Fruit fly (Drosophila melanogaster) whole organism, embryonic: ENCODE measurements around the gene Scgbeta.
A peak's percentile ranks its signal among the peaks of the same experiment; 100 is the strongest.

ENCODE experiments used
- Bgb ChIP-seq: fragments of 200-800 bp; sonication (Bioruptor generic); IDR thresholded peaks from 2 replicates; pipeline ENCODE4 v1.3.6; 2022; ENCODE audit warnings: missing biosample characterization, missing genetic modification characterization; ENCODE audit not compliant: partially characterized antibody
- CG10321 ChIP-seq: fragments of 200-800 bp; sonication (Bioruptor generic); IDR thresholded peaks from 2 replicates; pipeline ENCODE4 v1.3.6; 2022; ENCODE audit warnings: missing biosample characterization, missing genetic modification characterization
- CG10654 ChIP-seq: fragments of 200-800 bp; sonication (Bioruptor generic); optimal IDR thresholded peaks from 2 replicates; lab custom pipeline; 2016; ENCODE audit warnings: missing biosample characterization, missing genetic modification characterization
- CG11085 ChIP-seq: fragments of 200-800 bp; sonication (Bioruptor generic); IDR thresholded peaks from 2 replicates; pipeline ENCODE4 v1.3.6; 2022; ENCODE audit warnings: missing biosample characterization, missing genetic modification characterization
- CG11093 ChIP-seq: fragments of 200-800 bp; sonication (Bioruptor generic); IDR thresholded peaks from 3 replicates; pipeline ENCODE4 v1.3.6; 2022; ENCODE audit warnings: missing biosample characterization, missing genetic modification characterization
- CG12391 ChIP-seq: fragments of 200-800 bp; sonication (Bioruptor generic); optimal IDR thresholded peaks from 3 replicates; lab custom pipeline; 2018; ENCODE audit warnings: missing biosample characterization, mild to moderate bottlenecking, missing genetic modification characterization, moderate library complexity
- CG13424 ChIP-seq: fragments of 200-800 bp; sonication (Bioruptor generic); optimal IDR thresholded peaks from 2 replicates; lab custom pipeline; 2019; ENCODE audit warnings: missing biosample characterization, mild to moderate bottlenecking, missing genetic modification characterization, moderate library complexity
- CG15514 ChIP-seq: fragments of 200-800 bp; sonication (Bioruptor generic); optimal IDR thresholded peaks from 3 replicates; lab custom pipeline; 2017; ENCODE audit warnings: missing biosample characterization, missing genetic modification characterization, mild to moderate bottlenecking, moderate library complexity, missing genetic modification reagents
- CG16779 ChIP-seq: fragments of 200-800 bp; sonication (Bioruptor generic); IDR thresholded peaks from 2 replicates; pipeline ENCODE4 v1.3.6; 2022; ENCODE audit warnings: missing biosample characterization, missing genetic modification characterization
- CG17568 ChIP-seq: fragments of 200-800 bp; sonication (Bioruptor generic); optimal IDR thresholded peaks from 2 replicates; lab custom pipeline; 2018; ENCODE audit warnings: missing biosample characterization, mild to moderate bottlenecking, missing genetic modification characterization, moderate library complexity
- CG30020 ChIP-seq: fragments of 200-800 bp; optimal IDR thresholded peaks from 2 replicates; lab custom pipeline; 2019; ENCODE audit warnings: missing biosample characterization, mild to moderate bottlenecking, missing genetic modification characterization, moderate library complexity
- CG32532 ChIP-seq: fragments of 200-800 bp; sonication (Bioruptor generic); IDR thresholded peaks from 2 replicates; pipeline ENCODE4 v1.3.6; 2022; ENCODE audit warnings: missing biosample characterization, missing genetic modification characterization
- CG33557 ChIP-seq: fragments of 200-800 bp; sonication (Bioruptor generic); optimal IDR thresholded peaks from 2 replicates; lab custom pipeline; 2019; ENCODE audit warnings: missing biosample characterization, mild to moderate bottlenecking, missing genetic modification characterization, moderate library complexity
- CG3726 ChIP-seq: fragments of 200-800 bp; sonication (Bioruptor generic); IDR thresholded peaks from 3 replicates; pipeline ENCODE4, ENCODE4 v1.3.6; 2022; ENCODE audit warnings: missing biosample characterization, missing genetic modification characterization
- CG4707 ChIP-seq: fragments of 200-800 bp; sonication (Bioruptor generic); optimal IDR thresholded peaks from 2 replicates; lab custom pipeline; 2018; ENCODE audit warnings: missing biosample characterization, mild to moderate bottlenecking, missing genetic modification characterization, moderate library complexity
- CG5245 ChIP-seq: fragments of 200-800 bp; sonication (Bioruptor generic); optimal IDR thresholded peaks from 3 replicates; lab custom pipeline; 2016; ENCODE audit warnings: missing biosample characterization, missing genetic modification characterization
- CG6765 ChIP-seq: fragments of 200-800 bp; sonication (Bioruptor generic); optimal IDR thresholded peaks from 3 replicates; lab custom pipeline; 2017; ENCODE audit warnings: missing biosample characterization, mild to moderate bottlenecking, missing genetic modification characterization
- CG8290 ChIP-seq, 3 experiments: fragments of 200-800 bp; sonication (Bioruptor generic); optimal IDR thresholded peaks; 2 replicates each; lab custom pipeline; 2016 to 2019; ENCODE audit warnings: missing biosample characterization in 3 of 3, missing genetic modification characterization in 3 of 3, mild to moderate bottlenecking in 2 of 3, moderate library complexity in 1 of 3
- CkIIα-i1 ChIP-seq: fragments of 200-800 bp; sonication (Bioruptor generic); IDR thresholded peaks from 2 replicates; pipeline ENCODE4 v1.3.6; 2022; ENCODE audit warnings: missing biosample characterization, missing genetic modification characterization
- E2f2 ChIP-seq: fragments of 200-800 bp; sonication (Bioruptor generic); IDR thresholded peaks from 2 replicates; pipeline ENCODE4 v1.3.6; 2022; ENCODE audit warnings: missing biosample characterization, missing genetic modification characterization
- Ets65A ChIP-seq: fragments of 200-800 bp; sonication (Bioruptor generic); peaks from one replicate; lab custom pipeline; 2016; ENCODE audit warnings: missing biosample characterization, missing genetic modification characterization
- Kr ChIP-seq: fragments of 200-800 bp; sonication (Bioruptor generic); optimal IDR thresholded peaks from 2 replicates; lab custom pipeline; 2017; ENCODE audit warnings: missing biosample characterization, mild to moderate bottlenecking, missing genetic modification characterization
- Myb ChIP-seq: fragments of 200-800 bp; sonication (Bioruptor generic); optimal IDR thresholded peaks from 2 replicates; lab custom pipeline; 2016; ENCODE audit warnings: missing biosample characterization, missing genetic modification characterization
- Oli ChIP-seq: fragments of 200-800 bp; sonication (Bioruptor generic); optimal IDR thresholded peaks from 2 replicates; lab custom pipeline; 2018; ENCODE audit warnings: missing biosample characterization, mild to moderate bottlenecking, missing genetic modification characterization, moderate library complexity
- PHDP ChIP-seq: fragments of 200-800 bp; sonication (Bioruptor generic); optimal IDR thresholded peaks from 3 replicates; lab custom pipeline; 2018; ENCODE audit warnings: missing biosample characterization, mild to moderate bottlenecking, missing genetic modification characterization, moderate library complexity
- Sox102F ChIP-seq: fragments of 200-800 bp; sonication (Bioruptor generic); optimal IDR thresholded peaks from 2 replicates; lab custom pipeline; 2018; ENCODE audit warnings: missing biosample characterization, mild to moderate bottlenecking, missing genetic modification characterization, moderate library complexity
- Tbp ChIP-seq: fragments of >200 bp; optimal IDR thresholded peaks from 2 replicates; lab custom pipeline; 2018; ENCODE audit warnings: missing biosample characterization, missing genetic modification characterization
- ato ChIP-seq: fragments of 200-800 bp; sonication (Bioruptor generic); IDR thresholded peaks from 2 replicates; pipeline ENCODE4 v1.3.6; 2022; ENCODE audit warnings: missing biosample characterization, missing genetic modification characterization; ENCODE audit not compliant: partially characterized antibody
- bbx ChIP-seq: fragments of 200-800 bp; sonication (Bioruptor generic); IDR thresholded peaks from 2 replicates; pipeline ENCODE4 v1.3.6; 2022; ENCODE audit warnings: missing biosample characterization, missing genetic modification characterization; ENCODE audit not compliant: partially characterized antibody
- chm ChIP-seq: fragments of 200-800 bp; sonication (Bioruptor generic); IDR thresholded peaks from 2 replicates; pipeline ENCODE4 v1.3.6; 2022; ENCODE audit warnings: missing biosample characterization, missing genetic modification characterization
- dan ChIP-seq: fragments of 200-800 bp; sonication (Bioruptor generic); IDR thresholded peaks from 2 replicates; pipeline ENCODE4 v1.3.6; 2022; ENCODE audit warnings: missing biosample characterization, missing genetic modification characterization
- dati ChIP-seq: fragments of 200-800 bp; sonication (Bioruptor generic); IDR thresholded peaks from 2 replicates; pipeline ENCODE4 v1.3.6; 2022; ENCODE audit warnings: missing biosample characterization, missing genetic modification characterization
- fd64A ChIP-seq: fragments of 200-800 bp; sonication (Bioruptor generic); optimal IDR thresholded peaks from 3 replicates; lab custom pipeline; 2018; ENCODE audit warnings: missing biosample characterization, mild to moderate bottlenecking, missing genetic modification characterization
- fru ChIP-seq: fragments of >200 bp; optimal IDR thresholded peaks from 2 replicates; lab custom pipeline; 2017
- gem ChIP-seq: fragments of 200-800 bp; sonication (Bioruptor generic); optimal IDR thresholded peaks from 2 replicates; lab custom pipeline; 2019; ENCODE audit warnings: missing biosample characterization, mild to moderate bottlenecking, missing genetic modification characterization, moderate library complexity
- gfzf ChIP-seq: fragments of 200-800 bp; sonication (Bioruptor generic); optimal IDR thresholded peaks from 2 replicates; lab custom pipeline; 2016; ENCODE audit warnings: missing biosample characterization, mild to moderate bottlenecking, missing genetic modification characterization, moderate library complexity
- h ChIP-seq: fragments of >200 bp; optimal IDR thresholded peaks from 2 replicates; lab custom pipeline; 2017
- kni ChIP-seq: fragments of 200-800 bp; sonication (Bioruptor generic); optimal IDR thresholded peaks from 3 replicates; lab custom pipeline; 2017; ENCODE audit warnings: mild to moderate bottlenecking, missing biosample characterization, missing genetic modification reagents, missing genetic modification characterization
- oc ChIP-seq: fragments of 200-800 bp; sonication (Bioruptor generic); optimal IDR thresholded peaks from 2 replicates; lab custom pipeline; 2018; ENCODE audit warnings: missing biosample characterization, mild to moderate bottlenecking, missing genetic modification characterization, moderate library complexity
- pan ChIP-seq, 4 experiments: fragments of >200 bp in 3 of 4; fragments of 200-800 bp in 1 of 4; sonication (Bioruptor generic) in 1 of 4; optimal IDR thresholded peaks in 3 of 4; IDR thresholded peaks in 1 of 4; 2 replicates each; pipeline versions ENCODE4 v1.3.6 to Lab custom; 2017 to 2022; ENCODE audit warnings: missing biosample characterization in 2 of 4, missing genetic modification characterization in 2 of 4, mixed read lengths in 1 of 4
- prd ChIP-seq, 3 experiments: fragments of >200 bp in 2 of 3; fragments of 200-800 bp in 1 of 3; sonication (Bioruptor generic) in 1 of 3; optimal IDR thresholded peaks in 2 of 3; IDR thresholded peaks in 1 of 3; 2 replicates in 2 of 3; 3 replicates in 1 of 3; pipeline versions ENCODE4 v1.3.6 to Lab custom; 2017 to 2022; ENCODE audit warnings: missing biosample characterization in 1 of 3, missing genetic modification characterization in 1 of 3
- ranshi ChIP-seq: fragments of 200-800 bp; sonication (Bioruptor generic); IDR thresholded peaks from 2 replicates; pipeline ENCODE4 v1.3.6; 2022; ENCODE audit warnings: missing biosample characterization, missing genetic modification characterization
- sd ChIP-seq: fragments of 200-800 bp; sonication (Bioruptor generic); optimal IDR thresholded peaks from 3 replicates; lab custom pipeline; 2018; ENCODE audit warnings: missing biosample characterization, mild to moderate bottlenecking, missing genetic modification characterization, moderate library complexity
- sisA ChIP-seq: fragments of 200-800 bp; sonication (Bioruptor generic); IDR thresholded peaks from 2 replicates; pipeline ENCODE4 v1.3.6; 2022; ENCODE audit warnings: missing biosample characterization, missing genetic modification characterization
- slp2 ChIP-seq: fragments of 200-800 bp; sonication (Bioruptor generic); optimal IDR thresholded peaks from 2 replicates; lab custom pipeline; 2016; ENCODE audit warnings: missing biosample characterization, missing genetic modification characterization
- tgo ChIP-seq: fragments of 200-800 bp; sonication (Bioruptor generic); IDR thresholded peaks from 3 replicates; pipeline ENCODE4 v1.3.6; 2022; ENCODE audit warnings: missing biosample characterization, missing genetic modification characterization
- tna ChIP-seq: fragments of 200-800 bp; sonication (Bioruptor generic); IDR thresholded peaks from 2 replicates; pipeline ENCODE4 v1.3.6; 2022; ENCODE audit warnings: missing biosample characterization, missing genetic modification characterization; ENCODE audit not compliant: partially characterized antibody
- trh ChIP-seq: fragments of 200-800 bp; sonication (Bioruptor generic); optimal IDR thresholded peaks from 2 replicates; lab custom pipeline; 2016; ENCODE audit warnings: missing biosample characterization, missing genetic modification characterization

Scgbeta gene

dm6 chr3R:12442601-12443533, 20.6 kb upstream of the Scgbeta start (continued):
- TF ChIP-seq h (lab: Kevin White, UChicago) (no peak), tna (GFP tag; lab: Robert Waterston, UW) (no peak), Bgb (GFP tag; lab: Robert Waterston, UW) (no peak), prd (optimal IDR thresholded peaks at IDR 0.05; lab: Kevin White, UChicago) (no peak), prd (GFP tag; IDR thresholded peaks at IDR 0.05; lab: Robert Waterston, UW) (peak; percentile 16; the same call in 1 of the 3 replicates), CG10654 (GFP tag; lab: Kevin White, UChicago) (no peak), dati (GFP tag; lab: Robert Waterston, UW) (no peak), fd64A (GFP tag; lab: Kevin White, UChicago) (no peak), CG11093 (GFP tag; lab: Robert Waterston, UW) (no peak), sisA (GFP tag; lab: Robert Waterston, UW) (no peak), CG16779 (GFP tag; lab: Robert Waterston, UW) (no peak), CG30020 (tag; lab: Kevin White, UChicago) (no peak), CG10321 (GFP tag; lab: Robert Waterston, UW) (peak; percentile 76), dan (GFP tag; lab: Robert Waterston, UW) (no peak), CG8290 (GFP tag; optimal IDR thresholded peaks at IDR 0.05; lab: Kevin White, UChicago) (no peak), CG8290 (tag; optimal IDR thresholded peaks at IDR 0.05; lab: Kevin White, UChicago) (peak in 1 of 2 experiments; percentile 22), E2f2 (GFP tag; lab: Robert Waterston, UW) (peak; percentile 8; the same call in 1 of the 2 replicates), CG4707 (no peak), PHDP (tag; lab: Kevin White, UChicago) (peak; percentile 55), gfzf (GFP tag; lab: Kevin White, UChicago) (no peak), CG6765 (GFP tag; lab: Kevin White, UChicago) (no peak), CG12391 (tag; lab: Kevin White, UChicago) (peak; percentile 16), Oli (tag; lab: Kevin White, UChicago) (peak; percentile 29), oc (tag; lab: Kevin White, UChicago) (no peak), sd (tag; lab: Kevin White, UChicago) (peak; percentile 22), ranshi (GFP tag; lab: Robert Waterston, UW) (no peak), Tbp (no peak), CG15514 (GFP tag; lab: Kevin White, UChicago) (no peak), CG5245 (GFP tag; lab: Kevin White, UChicago) (no peak), pan (optimal IDR thresholded peaks at IDR 0.05; lab: Kevin White, UChicago) (no peak), pan (GFP tag; optimal IDR thresholded peaks at IDR 0.05 in 1 of 2, IDR thresholded peaks at IDR 0.05 in 1 of 2) (no peak), Myb (no peak), CG17568 (GFP tag; lab: Kevin White, UChicago) (no peak), fru (no peak), CG33557 (GFP tag; lab: Kevin White, UChicago) (no peak), slp2 (GFP tag; lab: Kevin White, UChicago) (no peak), gem (tag; lab: Kevin White, UChicago) (peak; percentile 54), Sox102F (GFP tag; lab: Kevin White, UChicago) (peak; percentile 7), ato (no peak), kni (GFP tag; lab: Kevin White, UChicago) (no peak), Kr (GFP tag; lab: Kevin White, UChicago) (no peak), bbx (GFP tag; lab: Robert Waterston, UW) (no peak), tgo (no peak), CkIIα-i1 (no peak), CG32532 (GFP tag; lab: Robert Waterston, UW) (peak; percentile 45), trh (GFP tag; lab: Kevin White, UChicago) (no peak), CG13424 (tag; lab: Kevin White, UChicago) (peak; percentile 53), CG3726 (GFP tag; lab: Robert Waterston, UW) (no peak), Ets65A (no peak), chm (GFP tag; lab: Robert Waterston, UW) (no peak), CG11085 (no peak)
